Fruit fly (Drosophila melanogaster): ENCODE results near the gene CG2604.

Gene CG2604

DNA sequence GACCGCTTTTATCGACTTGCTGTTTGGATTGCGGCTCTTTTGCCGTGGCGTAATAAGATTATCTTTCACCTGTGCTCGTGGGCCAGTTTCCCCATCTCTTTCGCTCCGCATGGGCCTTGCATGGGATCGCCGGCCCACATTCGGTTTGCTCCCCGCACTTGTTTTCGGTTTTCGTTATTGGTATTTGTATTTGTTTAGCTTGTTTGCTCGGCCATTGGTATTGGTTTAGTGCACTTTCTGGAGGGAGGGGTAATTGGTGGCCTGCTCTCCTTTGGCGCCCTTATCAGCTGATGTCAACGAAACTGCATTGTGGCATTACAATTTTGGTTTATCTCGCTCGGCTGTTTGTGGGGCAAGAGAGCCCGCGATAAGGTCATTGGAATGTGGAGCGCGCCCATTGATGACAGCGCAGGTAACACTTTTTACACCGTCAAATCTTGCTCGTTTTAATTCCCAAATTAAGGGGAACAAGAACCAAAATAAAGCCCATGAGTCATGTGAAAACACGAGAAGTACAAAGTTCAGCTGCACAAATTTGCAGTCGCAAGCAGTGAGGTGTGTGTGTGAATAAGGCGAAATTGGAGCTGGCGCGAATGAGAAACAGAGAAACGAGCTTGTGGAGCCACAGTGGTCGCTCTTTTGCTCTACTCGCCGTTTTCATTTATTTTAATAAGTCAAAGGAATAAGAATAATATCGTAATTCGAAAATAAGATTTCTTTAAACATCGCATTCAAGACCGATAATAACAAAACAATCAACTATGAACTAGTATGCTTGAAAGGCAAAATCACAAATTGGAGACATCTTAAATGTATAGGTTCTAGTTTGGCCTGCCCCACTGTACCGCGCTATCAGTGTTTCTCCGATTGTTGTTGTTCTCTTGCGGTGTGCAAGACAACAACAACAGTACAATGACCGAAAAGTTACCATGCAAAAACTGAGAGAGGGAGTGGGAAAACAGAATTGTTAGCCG is 7.5 kb downstream of the CG2604 start (continued):
- TF ChIP-seq CG1233 (GFP tag; optimal IDR thresholded peaks at IDR 0.05), result peak; percentile 99
- TF ChIP-seq dimm (GFP tag; IDR thresholded peaks at IDR 0.05), result peak; percentile 89
- no peak for TF ChIP-seq usp (GFP tag; optimal IDR thresholded peaks at IDR 0.05)
- TF ChIP-seq CG6175 (GFP tag; IDR thresholded peaks at IDR 0.05), result peak; percentile 67; the same call in 2 of the 3 replicates
- TF ChIP-seq ap (GFP tag; IDR thresholded peaks at IDR 0.05), result peak; percentile 93
- TF ChIP-seq MBD-R2 (GFP tag; IDR thresholded peaks at IDR 0.05), result peak; percentile 48; the same call in 1 of the 2 replicates
- peak; percentile 100 for TF ChIP-seq CG2875 (GFP tag; optimal IDR thresholded peaks at IDR 0.05)
- TF ChIP-seq HLHmδ (GFP tag; optimal IDR thresholded peaks at IDR 0.05), result peak; percentile 99
- peak; percentile 100 for TF ChIP-seq CG11398 (GFP tag; optimal IDR thresholded peaks at IDR 0.05)
- peak; percentile 78 for TF ChIP-seq Oli (tag; optimal IDR thresholded peaks at IDR 0.05)
- no peak for TF ChIP-seq hth (optimal IDR thresholded peaks at IDR 0.05)
- TF ChIP-seq kah (GFP tag; optimal IDR thresholded peaks at IDR 0.05), result peak; percentile 92
- TF ChIP-seq ranshi (GFP tag; IDR thresholded peaks at IDR 0.05), result peak; percentile 94
- TF ChIP-seq Gsc (GFP tag; IDR thresholded peaks at IDR 0.05), result no peak; the same call in 1 of the 2 replicates
- TF ChIP-seq CG1024 (GFP tag; IDR thresholded peaks at IDR 0.05), result peak; percentile 98
- TF ChIP-seq mld (GFP tag; IDR thresholded peaks at IDR 0.05; ENCODE audit: partially characterized antibody), result no peak
- TF ChIP-seq CoRest (tag; optimal IDR thresholded peaks at IDR 0.05), result peak; percentile 86
- peak; percentile 100 for TF ChIP-seq Awh (GFP tag; IDR thresholded peaks at IDR 0.05)
- peak; percentile 7 for TF ChIP-seq Hand (GFP tag; optimal IDR thresholded peaks at IDR 0.05)
- no peak for TF ChIP-seq Dip2 (GFP tag; IDR thresholded peaks at IDR 0.05)
- peak; percentile 58 for TF ChIP-seq fd3F (GFP tag; optimal IDR thresholded peaks at IDR 0.05)
- TF ChIP-seq Ada2b (GFP tag; IDR thresholded peaks at IDR 0.05), result peak; percentile 82
- no peak for TF ChIP-seq prd (optimal IDR thresholded peaks at IDR 0.05)
- peak; percentile 91 for TF ChIP-seq prd (GFP tag; IDR thresholded peaks at IDR 0.05)
- TF ChIP-seq CG12155 (GFP tag; optimal IDR thresholded peaks at IDR 0.05), result peak; percentile 79
- no peak for TF ChIP-seq Sin3A (optimal IDR thresholded peaks at IDR 0.05)
- peak; percentile 100 for TF ChIP-seq CG9727 (GFP tag; optimal IDR thresholded peaks at IDR 0.05)
- TF ChIP-seq sima (GFP tag; optimal IDR thresholded peaks at IDR 0.05), result peak; percentile 94
- peak; percentile 99 for TF ChIP-seq Spps (tag; optimal IDR thresholded peaks at IDR 0.05)
- TF ChIP-seq CG4282 (GFP tag; optimal IDR thresholded peaks at IDR 0.05), result peak; percentile 96
- peak; percentile 77; the same call in 2 of the 4 replicates for TF ChIP-seq Gug (GFP tag; IDR thresholded peaks at IDR 0.05)
- peak; percentile 96 for TF ChIP-seq CG18599 (GFP tag; optimal IDR thresholded peaks at IDR 0.05)
- no peak for TF ChIP-seq CG8478 (optimal IDR thresholded peaks at IDR 0.05)
- TF ChIP-seq bbx (GFP tag; IDR thresholded peaks at IDR 0.05; ENCODE audit: partially characterized antibody), result no peak
- peak; percentile 84 for TF ChIP-seq CG6654 (GFP tag; optimal IDR thresholded peaks at IDR 0.05)
- peak; percentile 78 to 82 for TF ChIP-seq insv (GFP tag; optimal IDR thresholded peaks at IDR 0.05)
- TF ChIP-seq CG10267 (tag; optimal IDR thresholded peaks at IDR 0.05), result peak; percentile 83
- TF ChIP-seq lbe (GFP tag; optimal IDR thresholded peaks at IDR 0.05), result peak; percentile 77
- TF ChIP-seq CG8924 (tag; optimal IDR thresholded peaks at IDR 0.05), result peak; percentile 95
- TF ChIP-seq ems (GFP tag; optimal IDR thresholded peaks at IDR 0.05), result peak; percentile 96
- no peak for TF ChIP-seq knrl (GFP tag; IDR thresholded peaks at IDR 0.05; ENCODE audit: partially characterized antibody)
- TF ChIP-seq CG10431 (GFP tag; optimal IDR thresholded peaks at IDR 0.05), result peak; percentile 98
- TF ChIP-seq BtbVII (GFP tag; optimal IDR thresholded peaks at IDR 0.05), result peak; percentile 90
- peak; percentile 92 for TF ChIP-seq CG17829 (tag; optimal IDR thresholded peaks at IDR 0.05)
- TF ChIP-seq CG30431 (GFP tag; optimal IDR thresholded peaks at IDR 0.05), result peak; percentile 98
- peak; percentile 91 for TF ChIP-seq PHDP (tag; optimal IDR thresholded peaks at IDR 0.05)
- peak; percentile 99 for TF ChIP-seq CG15601 (tag; optimal IDR thresholded peaks at IDR 0.05)
- peak; percentile 25 to 74 for TF ChIP-seq crp (GFP tag; optimal IDR thresholded peaks at IDR 0.05)
- peak; percentile 13 for TF ChIP-seq abd-A (tag; optimal IDR thresholded peaks at IDR 0.05)
